Worm (Caenorhabditis elegans): Measurements from ENCODE around the gene rpn-13.

The rpn-13 gene

DNA sequence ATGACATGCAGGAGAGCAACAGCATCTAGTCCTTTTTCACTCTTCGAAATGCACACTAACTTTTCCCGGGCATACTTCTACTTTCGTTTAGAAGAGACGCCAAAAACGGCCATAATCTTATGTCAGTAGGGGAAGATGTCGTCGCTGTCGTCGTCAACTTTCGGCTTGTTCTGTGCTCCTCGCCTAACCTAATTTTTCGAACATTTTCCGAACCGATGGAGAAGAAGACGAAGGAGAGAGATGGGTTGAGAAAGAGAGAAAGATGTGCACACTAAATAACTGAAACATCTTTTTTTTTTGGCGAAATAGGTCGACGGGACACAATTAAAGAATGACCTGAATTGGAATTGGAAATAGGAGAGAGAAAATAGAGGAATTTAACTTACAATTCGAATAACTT, 31.4 kb downstream of the rpn-13 start:
- TF ChIP-seq cog-1 (tag; optimal IDR thresholded peaks at IDR 0.05) (no peak), ztf-23 (GFP tag; IDR thresholded peaks at IDR 0.05) (no peak), tab-1 (GFP tag; IDR thresholded peaks at IDR 0.05) (no peak), ref-1 (GFP tag; conservative IDR thresholded peaks at IDR 0.05) (no peak), ztf-29 (GFP tag; IDR thresholded peaks at IDR 0.05) (no peak)

DNA sequence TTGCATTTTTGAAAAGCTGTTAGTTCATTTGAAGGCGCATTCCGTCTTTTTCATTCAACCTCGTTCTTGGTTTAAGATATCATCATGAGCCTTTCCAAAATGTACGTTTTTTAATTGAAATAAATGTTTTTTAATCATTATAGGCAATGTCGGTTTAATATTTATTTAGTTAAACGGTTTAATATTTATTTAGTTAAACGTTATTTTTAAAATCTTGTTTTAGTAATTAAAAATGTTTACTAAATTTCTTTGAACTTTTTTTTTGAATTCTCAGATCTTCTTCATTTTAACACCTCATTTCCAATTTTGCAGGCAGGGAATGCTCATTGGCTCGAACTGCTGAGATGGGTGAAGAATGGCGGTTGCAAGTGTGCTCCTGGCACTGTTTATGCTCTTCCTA, 32.7 kb downstream of the rpn-13 start, which contains the start of gene gar-2:
Gene gar-2 (plus strand): TSS at position 301 of the 400 bp plus-strand sequence.
- TF ChIP-seq ref-1 (GFP tag; conservative IDR thresholded peaks at IDR 0.05) (no peak), T22C8.4 (GFP tag; IDR thresholded peaks at IDR 0.05) (no peak), ztf-23 (GFP tag; IDR thresholded peaks at IDR 0.05) (no peak), cog-1 (tag; optimal IDR thresholded peaks at IDR 0.05) (no peak), flt-1 (GFP tag; IDR thresholded peaks at IDR 0.05) (no peak), tab-1 (GFP tag; IDR thresholded peaks at IDR 0.05) (no peak), klf-2 (GFP tag; conservative IDR thresholded peaks at IDR 0.05) (no peak), med-1 (GFP tag; optimal IDR thresholded peaks at IDR 0.05; ENCODE audit: insufficient read depth) (no peak), ztf-29 (GFP tag; IDR thresholded peaks at IDR 0.05) (no peak)

DNA sequence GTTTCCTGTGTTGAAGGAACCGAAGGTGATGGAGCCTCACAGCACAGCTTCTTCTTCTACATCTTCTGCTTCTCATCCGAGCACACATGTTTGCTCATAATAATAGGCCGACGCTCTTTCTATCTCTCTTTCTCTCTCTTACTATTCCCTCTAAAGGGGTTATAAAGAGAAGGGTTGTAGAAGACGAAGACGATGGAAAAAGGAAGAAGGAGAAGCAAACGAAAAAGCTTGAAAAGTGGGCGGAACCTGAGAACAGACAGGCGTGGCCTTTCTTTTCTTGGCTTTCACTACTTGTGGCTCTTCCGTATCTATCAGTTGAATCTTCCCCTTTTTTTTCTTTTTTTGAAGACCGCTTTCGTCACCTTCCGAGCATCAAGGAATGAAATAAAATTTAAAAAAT, 33.9 kb downstream of the rpn-13 start:
- TF ChIP-seq cog-1 (tag; optimal IDR thresholded peaks at IDR 0.05) (no peak), ztf-29 (GFP tag; IDR thresholded peaks at IDR 0.05) (no peak), ref-1 (GFP tag; conservative IDR thresholded peaks at IDR 0.05) (no peak), tab-1 (GFP tag; IDR thresholded peaks at IDR 0.05) (no peak), med-1 (GFP tag; optimal IDR thresholded peaks at IDR 0.05; ENCODE audit: insufficient read depth) (no peak), flt-1 (GFP tag; IDR thresholded peaks at IDR 0.05) (no peak), T22C8.4 (GFP tag; IDR thresholded peaks at IDR 0.05) (no peak), klf-2 (GFP tag; conservative IDR thresholded peaks at IDR 0.05) (no peak), ztf-23 (GFP tag; IDR thresholded peaks at IDR 0.05) (no peak)

DNA sequence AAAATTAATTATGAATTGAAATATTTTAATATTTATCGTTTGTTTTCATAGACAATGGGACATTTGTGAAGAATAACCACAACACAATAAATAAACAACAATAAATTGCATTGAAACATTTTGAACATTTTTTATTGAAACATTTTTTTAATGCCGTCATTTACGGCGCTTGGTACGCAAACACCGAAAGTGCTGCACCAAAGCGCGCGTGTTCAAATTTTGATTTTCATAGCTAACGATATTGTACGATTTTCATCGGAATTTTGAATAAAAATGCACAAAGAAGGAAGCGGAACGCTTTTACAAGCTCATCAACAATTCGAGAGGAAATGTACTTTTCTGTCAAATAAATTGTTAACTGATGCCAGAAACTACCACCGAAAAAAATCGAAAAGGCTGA, 37.9 kb downstream of the rpn-13 start:
- TF ChIP-seq cog-1 (tag; optimal IDR thresholded peaks at IDR 0.05) (no peak), ref-1 (GFP tag; conservative IDR thresholded peaks at IDR 0.05) (no peak)

DNA sequence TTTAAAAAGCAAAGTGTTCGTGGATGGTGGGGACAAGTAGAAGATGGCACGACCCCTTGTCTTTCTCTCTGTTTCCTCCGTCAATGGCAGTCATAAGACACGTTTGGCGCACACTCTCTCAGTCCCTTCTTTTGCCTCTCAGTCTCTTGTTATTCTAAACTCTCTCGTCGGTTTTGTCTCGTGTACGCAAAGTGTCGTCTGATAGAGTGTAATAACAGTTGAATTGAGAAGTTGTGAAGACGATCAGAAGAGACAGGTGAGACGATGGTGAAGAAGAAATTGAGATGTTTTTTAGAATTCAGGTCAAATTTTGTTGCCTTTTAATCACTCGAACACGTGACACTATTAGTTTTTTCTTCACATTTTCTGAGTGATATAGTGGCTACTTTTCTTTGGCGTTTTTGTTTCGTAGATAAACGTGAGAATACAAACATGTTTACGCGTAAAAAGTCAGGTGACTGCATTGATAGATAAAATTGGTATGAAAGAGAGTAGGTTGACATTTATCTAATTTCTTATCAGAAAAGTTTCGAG, 38.5 kb downstream of the rpn-13 start, which contains the start of gene F47D12.9:
Gene F47D12.9 (minus strand): TSS at position 267 of the 534 bp plus-strand sequence.
- TF ChIP-seq klf-2 (GFP tag; conservative IDR thresholded peaks at IDR 0.05): no peak
- TF ChIP-seq ztf-23 (GFP tag; IDR thresholded peaks at IDR 0.05): no peak
- no peak for TF ChIP-seq flt-1 (GFP tag; IDR thresholded peaks at IDR 0.05)
- no peak for TF ChIP-seq med-1 (GFP tag; optimal IDR thresholded peaks at IDR 0.05; ENCODE audit: insufficient read depth)
- TF ChIP-seq T22C8.4 (GFP tag; IDR thresholded peaks at IDR 0.05): no peak
- no peak for TF ChIP-seq cog-1 (tag; optimal IDR thresholded peaks at IDR 0.05)
- TF ChIP-seq tab-1 (GFP tag; IDR thresholded peaks at IDR 0.05): no peak
- no peak for TF ChIP-seq ztf-29 (GFP tag; IDR thresholded peaks at IDR 0.05)
- TF ChIP-seq ref-1 (GFP tag; conservative IDR thresholded peaks at IDR 0.05): no peak

DNA sequence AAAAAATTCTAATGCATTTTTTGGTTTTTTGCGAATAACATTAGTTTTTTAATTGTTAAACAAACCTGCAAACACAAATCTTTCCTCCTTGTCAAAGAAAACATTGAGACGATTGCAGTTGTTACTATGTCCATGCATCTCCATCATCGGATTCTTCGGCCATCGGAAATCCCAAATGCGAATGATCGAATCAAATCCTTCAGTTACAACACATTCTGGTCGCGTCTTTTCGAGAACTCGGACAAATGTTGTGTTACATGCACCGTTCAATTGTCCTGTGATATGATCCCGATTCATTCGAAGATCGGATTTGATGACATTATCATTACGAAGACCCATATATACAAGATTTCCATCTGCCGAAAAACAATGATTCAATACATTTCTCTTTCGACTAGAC, 41.4 kb downstream of the rpn-13 start:
- TF ChIP-seq cog-1 (tag; optimal IDR thresholded peaks at IDR 0.05) (no peak), ztf-29 (GFP tag; IDR thresholded peaks at IDR 0.05) (no peak), med-1 (GFP tag; optimal IDR thresholded peaks at IDR 0.05; ENCODE audit: insufficient read depth) (no peak), flt-1 (GFP tag; IDR thresholded peaks at IDR 0.05) (no peak), klf-2 (GFP tag; conservative IDR thresholded peaks at IDR 0.05) (no peak), ztf-23 (GFP tag; IDR thresholded peaks at IDR 0.05) (no peak), T22C8.4 (GFP tag; IDR thresholded peaks at IDR 0.05) (no peak), tab-1 (GFP tag; IDR thresholded peaks at IDR 0.05) (no peak), ref-1 (GFP tag; conservative IDR thresholded peaks at IDR 0.05) (no peak)

DNA sequence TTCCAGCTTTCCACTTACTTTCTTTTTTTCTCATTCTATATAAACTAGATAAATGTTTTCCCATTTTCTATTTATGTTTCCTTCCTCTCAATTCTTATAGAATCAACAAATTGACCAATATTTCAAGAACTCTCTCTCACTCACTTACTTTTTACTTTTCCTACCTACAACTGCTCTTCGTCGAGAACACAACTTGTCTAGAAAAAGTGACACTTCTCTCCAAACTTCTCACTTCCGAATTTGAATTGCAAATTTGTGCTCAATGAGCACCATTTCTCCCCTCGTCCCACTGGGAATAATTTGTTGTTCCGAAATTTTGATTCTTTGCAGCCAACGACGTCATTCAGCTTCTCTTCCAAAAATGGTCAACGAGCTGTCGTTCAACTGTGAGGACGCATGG, 43.6 kb downstream of the rpn-13 start, which contains the start of gene F47D12.3:
Gene F47D12.3 (plus strand): TSS at position 331 of the 400 bp plus-strand sequence.
- no peak for TF ChIP-seq flt-1 (GFP tag; IDR thresholded peaks at IDR 0.05)
- TF ChIP-seq ztf-29 (GFP tag; IDR thresholded peaks at IDR 0.05): no peak
- TF ChIP-seq med-1 (GFP tag; optimal IDR thresholded peaks at IDR 0.05; ENCODE audit: insufficient read depth): no peak
- TF ChIP-seq klf-2 (GFP tag; conservative IDR thresholded peaks at IDR 0.05): no peak
- no peak for TF ChIP-seq tab-1 (GFP tag; IDR thresholded peaks at IDR 0.05)
- no peak for TF ChIP-seq cog-1 (tag; optimal IDR thresholded peaks at IDR 0.05)
- TF ChIP-seq ref-1 (GFP tag; conservative IDR thresholded peaks at IDR 0.05): no peak
- TF ChIP-seq T22C8.4 (GFP tag; IDR thresholded peaks at IDR 0.05): no peak
- TF ChIP-seq ztf-23 (GFP tag; IDR thresholded peaks at IDR 0.05): no peak

DNA sequence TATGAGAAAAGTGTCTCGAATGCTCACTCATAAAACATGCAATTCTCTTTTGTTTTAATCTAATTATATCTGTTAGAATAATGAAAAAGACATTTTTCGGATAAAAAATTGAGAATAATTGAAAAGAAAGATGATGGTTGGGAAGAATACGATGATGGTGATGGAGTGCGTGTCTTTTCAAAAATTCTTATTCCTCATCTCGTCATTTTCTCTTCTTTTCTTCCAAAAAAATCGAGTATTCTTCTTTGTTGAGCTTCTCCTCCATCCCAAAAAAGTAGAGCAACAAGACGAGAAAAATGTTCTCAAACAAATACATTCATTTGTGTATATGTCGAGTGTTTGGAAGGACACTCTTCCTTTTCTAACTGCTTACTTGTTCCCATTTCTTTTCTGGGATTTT, 44.1 kb downstream of the rpn-13 start:
- no peak for TF ChIP-seq ztf-29 (GFP tag; IDR thresholded peaks at IDR 0.05)

DNA sequence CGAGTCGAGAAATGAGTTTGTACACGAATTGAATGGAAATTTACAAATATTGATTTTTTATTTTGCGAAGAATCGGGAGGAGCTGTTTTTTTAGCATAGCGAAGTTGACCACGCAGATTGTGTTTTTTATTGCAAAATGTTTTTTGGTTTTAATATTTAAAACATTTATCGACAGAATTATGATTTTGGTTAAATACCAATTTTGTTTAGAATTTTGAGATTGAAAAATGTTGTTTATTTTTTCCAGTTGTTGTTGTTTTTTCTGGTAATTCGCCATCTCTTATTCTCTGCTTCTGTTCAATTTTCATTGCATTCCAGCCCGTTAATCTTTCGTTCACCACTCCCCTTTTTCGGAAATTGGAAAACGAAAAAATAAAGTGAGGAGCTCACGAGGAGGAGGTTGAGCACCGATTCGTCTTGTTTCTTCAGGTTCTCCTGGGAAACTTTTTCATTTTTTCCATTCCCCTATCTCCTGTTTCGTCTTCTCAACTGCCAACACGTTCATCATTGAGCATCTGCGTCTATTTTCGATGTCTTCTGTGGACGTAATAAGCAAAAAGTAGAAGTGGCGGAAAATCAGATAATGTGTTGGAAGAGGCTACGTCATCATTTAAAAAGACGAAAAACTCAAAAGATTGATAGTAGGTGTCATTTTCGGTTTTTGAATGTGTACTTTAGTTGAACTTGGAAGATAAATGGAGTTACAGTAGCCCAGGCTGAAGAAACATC, 45.6 kb downstream of the rpn-13 start, which contains the start of gene F47D12.7:
Gene F47D12.7 (minus strand): TSS at position 51 of the 729 bp plus-strand sequence.
- no peak for TF ChIP-seq ref-1 (GFP tag; conservative IDR thresholded peaks at IDR 0.05)
- no peak for TF ChIP-seq med-1 (GFP tag; optimal IDR thresholded peaks at IDR 0.05; ENCODE audit: insufficient read depth)

DNA sequence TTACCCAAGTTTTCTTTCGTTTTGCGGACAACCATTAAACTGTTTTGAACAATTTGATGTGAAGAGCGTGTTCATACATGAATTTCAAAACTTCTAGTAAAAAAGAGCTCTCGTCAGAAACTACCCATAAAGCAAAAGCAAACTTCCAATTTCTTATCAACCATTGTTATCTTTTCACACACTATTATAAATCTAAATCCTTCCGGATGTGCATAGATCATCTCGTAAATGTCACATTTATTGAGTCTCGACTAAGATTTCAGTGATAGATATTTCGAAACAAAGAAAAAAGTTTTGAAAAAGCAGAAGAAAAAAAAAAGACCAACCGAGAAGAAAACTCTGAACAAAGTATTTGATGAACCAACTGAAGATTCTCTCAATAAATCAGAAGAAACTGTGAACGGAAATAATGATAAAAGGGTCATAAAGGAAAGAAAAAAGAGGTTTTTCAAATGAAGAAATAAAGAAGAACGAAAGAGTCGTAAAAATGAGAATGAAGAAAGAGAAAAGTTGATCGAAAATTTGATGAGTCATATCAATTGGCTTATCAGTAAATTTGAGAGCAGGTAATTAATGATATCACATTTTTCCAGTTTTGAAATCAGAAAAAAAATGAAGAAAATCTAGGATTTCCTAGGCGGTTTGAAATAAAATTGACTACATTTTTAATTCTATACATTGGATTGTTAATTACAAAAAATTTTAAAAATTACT, 51.1 kb downstream of the rpn-13 start:
- TF ChIP-seq tab-1 (GFP tag; IDR thresholded peaks at IDR 0.05) (no peak), ztf-29 (GFP tag; IDR thresholded peaks at IDR 0.05) (no peak), T22C8.4 (GFP tag; IDR thresholded peaks at IDR 0.05) (no peak), med-1 (GFP tag; optimal IDR thresholded peaks at IDR 0.05; ENCODE audit: insufficient read depth) (no peak), ref-1 (GFP tag; conservative IDR thresholded peaks at IDR 0.05) (no peak), ztf-23 (GFP tag; IDR thresholded peaks at IDR 0.05) (no peak)

Data from whole organism, midembryonic.